Worm (Caenorhabditis elegans): ENCODE measurements around the gene E02C12.6.
A peak's percentile ranks its signal among the peaks of the same experiment; 100 is the strongest.

The E02C12.6 gene

ce11 chrV:9338452-9338851 lies 32.4 kb downstream of the E02C12.6 start (continued):
- TF ChIP-seq mes-2 (tag; optimal IDR thresholded peaks at IDR 0.05; ENCODE audit: poor library complexity, severe bottlenecking) (peak; percentile 64), ctbp-1 (GFP tag; IDR thresholded peaks at IDR 0.05) (no peak), aha-1 (tag) (peak; percentile 96), saeg-2 (GFP tag; IDR thresholded peaks at IDR 0.05) (no peak), nhr-25 (tag; optimal IDR thresholded peaks at IDR 0.05; ENCODE audit: borderline replicate concordance, insufficient read depth) (peak; percentile 24), jun-1 (tag; optimal IDR thresholded peaks at IDR 0.05) (no peak), egl-43 (GFP tag; IDR thresholded peaks at IDR 0.05) (peak; percentile 71), ZK337.2 (GFP tag; IDR thresholded peaks at IDR 0.05) (no peak), hlh-30 (tag; optimal IDR thresholded peaks at IDR 0.05; ENCODE audit: insufficient read depth) (no peak), fkh-10 (GFP tag; optimal IDR thresholded peaks at IDR 0.05) (no peak), tag-97 (GFP tag; IDR thresholded peaks at IDR 0.05) (no peak), dmd-8 (GFP tag; IDR thresholded peaks at IDR 0.05) (0 out of 2 replicates have a peak, but pooled peaks have one; percentile 36), lin-38 (GFP tag; IDR thresholded peaks at IDR 0.05) (peak; percentile 41; the same call in 1 of the 2 replicates), lim-7 (GFP tag; IDR thresholded peaks at IDR 0.05) (no peak), Y75B8A.6 (GFP tag; IDR thresholded peaks at IDR 0.05) (no peak), vab-7 (GFP tag; IDR thresholded peaks at IDR 0.05) (no peak), nhr-111 (GFP tag; optimal IDR thresholded peaks at IDR 0.05) (no peak), duxl-1 (tag; optimal IDR thresholded peaks at IDR 0.05; ENCODE audit: poor library complexity) (peak; percentile 71), ceh-28 (tag; optimal IDR thresholded peaks at IDR 0.05) (no peak), nhr-10 (tag; optimal IDR thresholded peaks at IDR 0.05) (no peak), nhr-237 (tag; optimal IDR thresholded peaks at IDR 0.05) (no peak), zfp-2 (tag; optimal IDR thresholded peaks at IDR 0.05) (no peak), spr-3 (GFP tag; optimal IDR thresholded peaks at IDR 0.05) (no peak), ama-1 (optimal IDR thresholded peaks at IDR 0.05) (peak; percentile 96), gei-8 (GFP tag; optimal IDR thresholded peaks at IDR 0.05) (no peak), mdl-1 (tag; optimal IDR thresholded peaks at IDR 0.05) (no peak), tra-1 (GFP tag; IDR thresholded peaks at IDR 0.05) (no peak), zfp-3 (GFP tag; conservative IDR thresholded peaks at IDR 0.05) (no peak; the same call in 1 of the 2 replicates), F37D6.2 (tag; optimal IDR thresholded peaks at IDR 0.05) (no peak), nhr-76 (tag; optimal IDR thresholded peaks at IDR 0.05) (no peak), daf-16 (GFP tag; optimal IDR thresholded peaks at IDR 0.05) (no peak), daf-16 (tag; optimal IDR thresholded peaks at IDR 0.05) (peak; percentile 29), pha-4 (GFP tag; IDR thresholded peaks at IDR 0.05) (no peak), pha-4 (tag; optimal IDR thresholded peaks at IDR 0.05) (no peak), nhr-48 (tag; optimal IDR thresholded peaks at IDR 0.05) (no peak), pqm-1 (tag; optimal IDR thresholded peaks at IDR 0.05) (no peak), ces-1 (GFP tag; optimal IDR thresholded peaks at IDR 0.05) (no peak), rbr-2 (tag; optimal IDR thresholded peaks at IDR 0.05) (no peak), cey-2 (tag; optimal IDR thresholded peaks at IDR 0.05; ENCODE audit: borderline replicate concordance, insufficient read depth) (no peak), dmd-9 (GFP tag; IDR thresholded peaks at IDR 0.05) (0 out of 2 replicates have a peak, but pooled peaks have one; percentile 14), ceh-32 (tag; optimal IDR thresholded peaks at IDR 0.05; ENCODE audit: poor library complexity) (no peak), dmd-6 (GFP tag; IDR thresholded peaks at IDR 0.05) (no peak), daf-19 (GFP tag; conservative IDR thresholded peaks at IDR 0.05) (no peak), F49E8.2 (tag; optimal IDR thresholded peaks at IDR 0.05; ENCODE audit: borderline replicate concordance) (no peak), sdz-12 (GFP tag; optimal IDR thresholded peaks at IDR 0.05) (peak; percentile 31), madf-5 (GFP tag; IDR thresholded peaks at IDR 0.05) (no peak), ceh-62 (tag; optimal IDR thresholded peaks at IDR 0.05) (no peak), mdt-29 (GFP tag; IDR thresholded peaks at IDR 0.05) (no peak), nhr-41 (GFP tag; IDR thresholded peaks at IDR 0.05) (no peak), R02D3.7 (tag; optimal IDR thresholded peaks at IDR 0.05) (no peak), hlh-11 (tag; optimal IDR thresholded peaks at IDR 0.05) (peak; percentile 6)
